Fruit fly (Drosophila melanogaster): Measurements from ENCODE around the gene CG43102.

The CG43102 gene

DNA sequence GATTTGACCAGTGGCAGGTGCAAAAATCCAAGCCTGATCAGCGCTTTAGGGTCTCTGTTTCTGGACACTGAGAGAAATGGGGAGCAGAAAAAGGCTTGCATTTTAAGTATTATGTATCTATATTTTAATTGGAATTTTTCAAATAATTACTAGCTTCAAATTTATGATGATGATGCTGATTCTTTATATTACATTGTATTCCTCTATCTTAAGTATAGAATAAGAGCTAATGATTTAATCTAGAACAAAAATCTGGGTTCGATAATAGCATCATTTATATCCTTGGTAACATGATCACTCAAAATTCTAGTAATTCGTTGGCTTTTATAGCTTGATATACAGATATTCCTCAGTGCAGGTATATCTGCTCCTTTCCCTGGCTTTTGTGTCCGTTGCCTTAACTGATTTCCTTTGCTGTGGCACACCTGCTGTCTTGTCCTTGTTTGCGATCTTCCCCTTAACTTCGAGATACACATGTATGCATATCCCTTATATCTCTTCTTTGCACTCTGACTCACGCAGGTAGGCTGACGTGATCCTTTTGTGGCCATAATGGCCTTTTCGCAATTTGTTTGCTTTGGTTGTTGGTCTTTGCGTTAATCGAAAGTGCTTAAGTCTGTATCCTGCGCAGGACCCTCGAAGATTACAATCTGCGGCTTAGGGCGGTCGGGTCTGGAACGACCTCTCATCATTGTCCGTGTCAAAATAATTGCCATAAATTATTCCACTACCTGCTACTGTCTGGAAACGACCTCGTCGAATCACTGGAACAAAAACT is 31.7 kb upstream of the CG43102 start (continued):
- TF ChIP-seq CG12659 (GFP tag; optimal IDR thresholded peaks at IDR 0.05) (no peak), CG2712 (tag; optimal IDR thresholded peaks at IDR 0.05) (peak; percentile 14), CG4282 (GFP tag; optimal IDR thresholded peaks at IDR 0.05) (no peak), CG18599 (GFP tag; optimal IDR thresholded peaks at IDR 0.05) (no peak), CG14710 (tag; optimal IDR thresholded peaks at IDR 0.05) (peak; percentile 4), CG16815 (GFP tag; optimal IDR thresholded peaks at IDR 0.05) (no peak), CG4404 (GFP tag; IDR thresholded peaks at IDR 0.05) (peak; percentile 42; the same call in 1 of the 2 replicates), CG9727 (GFP tag; optimal IDR thresholded peaks at IDR 0.05) (peak; percentile 40), CG11504 (tag; optimal IDR thresholded peaks at IDR 0.05) (no peak), al (GFP tag; IDR thresholded peaks at IDR 0.05) (no peak), corto (GFP tag; optimal IDR thresholded peaks at IDR 0.05) (peak; percentile 28), CG10267 (tag; optimal IDR thresholded peaks at IDR 0.05) (peak; percentile 11), slou (GFP tag; optimal IDR thresholded peaks at IDR 0.05) (no peak), CG12942 (GFP tag; optimal IDR thresholded peaks at IDR 0.05) (no peak), pita (GFP tag; optimal IDR thresholded peaks at IDR 0.05) (no peak), D19A (tag; optimal IDR thresholded peaks at IDR 0.05) (no peak), CG2116 (GFP tag; optimal IDR thresholded peaks at IDR 0.05) (no peak), CG2202 (tag; optimal IDR thresholded peaks at IDR 0.05) (no peak), zf30C (GFP tag; optimal IDR thresholded peaks at IDR 0.05) (peak; percentile 78), twi (tag; optimal IDR thresholded peaks at IDR 0.05) (peak; percentile 27), lbe (GFP tag; optimal IDR thresholded peaks at IDR 0.05) (peak; percentile 14), Vsx1 (GFP tag; optimal IDR thresholded peaks at IDR 0.05) (no peak), Oli (tag; optimal IDR thresholded peaks at IDR 0.05) (no peak), MESR4 (GFP tag; optimal IDR thresholded peaks at IDR 0.05) (no peak), ac (GFP tag; optimal IDR thresholded peaks at IDR 0.05) (peak; percentile 65), lola (GFP tag; optimal IDR thresholded peaks at IDR 0.05) (peak in 1 of 3 experiments; percentile 9), CG15696 (tag; optimal IDR thresholded peaks at IDR 0.05) (peak; percentile 68), CG18262 (tag; optimal IDR thresholded peaks at IDR 0.05) (peak; percentile 17), CG10147 (GFP tag; optimal IDR thresholded peaks at IDR 0.05) (no peak), prd (optimal IDR thresholded peaks at IDR 0.05) (no peak), prd (GFP tag; IDR thresholded peaks at IDR 0.05) (peak; percentile 17; the same call in 2 of the 3 replicates), esg (GFP tag; conservative IDR thresholded peaks at IDR 0.05) (no peak), zen (tag; optimal IDR thresholded peaks at IDR 0.05) (peak; percentile 96), disco-r (GFP tag; optimal IDR thresholded peaks at IDR 0.05) (no peak), exex (tag; optimal IDR thresholded peaks at IDR 0.05) (no peak), dmrt11E (tag; optimal IDR thresholded peaks at IDR 0.05) (peak; percentile 12), tll (GFP tag; optimal IDR thresholded peaks at IDR 0.05) (peak in 1 of 2 experiments; percentile 100), Hmr (GFP tag; optimal IDR thresholded peaks at IDR 0.05) (no peak), CG10979 (tag; optimal IDR thresholded peaks at IDR 0.05) (peak; percentile 21), crc (GFP tag; optimal IDR thresholded peaks at IDR 0.05) (no peak), grn (GFP tag; optimal IDR thresholded peaks at IDR 0.05) (peak; percentile 22), CG1233 (GFP tag; optimal IDR thresholded peaks at IDR 0.05) (no peak), CG30020 (tag; optimal IDR thresholded peaks at IDR 0.05) (no peak)

All from whole organism, embryonic.